Worm (Caenorhabditis elegans) whole organism, early embryonic: ENCODE results near the gene sdhb-1.

Experiments
- B0310.2 ChIP-seq: sonication (generic microtip); optimal IDR thresholded peaks from 2 replicates; lab custom pipeline; 2016; ENCODE audit warnings: mild to moderate bottlenecking, missing genetic modification characterization, missing compliant biosample characterization
- F13C5.2 ChIP-seq: sonication (generic microtip); optimal IDR thresholded peaks from 2 replicates; lab custom pipeline; 2017; ENCODE audit warnings: mild to moderate bottlenecking, missing genetic modification characterization, inconsistent platforms, missing compliant biosample characterization
- aly-1 ChIP-seq: sonication (generic microtip); optimal IDR thresholded peaks from 2 replicates; lab custom pipeline; 2016; ENCODE audit warnings: missing genetic modification characterization, missing compliant biosample characterization
- ama-1 ChIP-seq: fragments of 150-350 bp; optimal IDR thresholded peaks from 2 replicates; lab custom pipeline; 2014
- ceh-13 ChIP-seq: fragments of 200-800 bp; sonication (Bioruptor generic); optimal IDR thresholded peaks from 2 replicates; lab custom pipeline; 2018; ENCODE audit warnings: mild to moderate bottlenecking, missing genetic modification characterization, missing compliant biosample characterization
- ceh-36 ChIP-seq: sonication (generic microtip); optimal IDR thresholded peaks from 2 replicates; lab custom pipeline; 2016; ENCODE audit warnings: missing genetic modification characterization, inconsistent platforms, missing compliant biosample characterization
- ets-7 ChIP-seq: sonication (generic microtip); optimal IDR thresholded peaks from 2 replicates; lab custom pipeline; 2016; ENCODE audit warnings: missing genotype, missing genetic modification characterization, missing compliant biosample characterization
- flt-1 ChIP-seq: fragments of 200-800 bp; sonication (Bioruptor generic); IDR thresholded peaks from 2 replicates; pipeline ENCODE4 v1.3.6; 2022; ENCODE audit warnings: missing genetic modification characterization, missing compliant biosample characterization
- hmbx-1 ChIP-seq: sonication (generic microtip); optimal IDR thresholded peaks from 2 replicates; lab custom pipeline; 2016; ENCODE audit warnings: mild to moderate bottlenecking, missing genetic modification characterization, missing compliant biosample characterization
- hmg-4 ChIP-seq: fragments of 200-800 bp; sonication (Bioruptor generic); optimal IDR thresholded peaks from 2 replicates; lab custom pipeline; 2018; ENCODE audit warnings: mild to moderate bottlenecking, missing genetic modification characterization, missing compliant biosample characterization
- hnd-1 ChIP-seq: sonication (generic microtip); optimal IDR thresholded peaks from 2 replicates; lab custom pipeline; 2016; ENCODE audit warnings: missing genetic modification characterization, missing compliant biosample characterization
- pes-1 ChIP-seq: fragments of 200-800 bp; sonication (Bioruptor generic); IDR thresholded peaks from 2 replicates; pipeline ENCODE4 v1.3.6; 2022; ENCODE audit warnings: missing genetic modification reagents, missing genetic modification characterization, missing compliant biosample characterization
- scrt-1 ChIP-seq: fragments of 200-800 bp; sonication (Bioruptor generic); IDR thresholded peaks from 2 replicates; pipeline ENCODE4 v1.3.6; 2022; ENCODE audit warnings: missing genetic modification characterization, missing compliant biosample characterization
- sea-1 ChIP-seq: fragments of 200-800 bp; sonication (Bioruptor generic); conservative IDR thresholded peaks from 2 replicates; pipeline ENCODE4 v1.3.6; 2022; ENCODE audit warnings: missing genetic modification characterization, missing compliant biosample characterization
- tbx-11 ChIP-seq: fragments of 200-800 bp; sonication (Bioruptor generic); IDR thresholded peaks from 2 replicates; pipeline ENCODE4 v1.3.6; 2022; ENCODE audit warnings: missing genetic modification characterization, missing compliant biosample characterization
- tbx-37 ChIP-seq: fragments of 200-800 bp; sonication (Bioruptor generic); conservative IDR thresholded peaks from 2 replicates; pipeline ENCODE4 v1.3.6; 2022; ENCODE audit warnings: missing genetic modification reagents, missing genetic modification characterization, missing compliant biosample characterization
- tra-4 ChIP-seq: sonication (generic microtip); optimal IDR thresholded peaks from 2 replicates; lab custom pipeline; 2017; ENCODE audit warnings: missing genetic modification characterization, missing compliant biosample characterization

The sdhb-1 gene

DNA sequence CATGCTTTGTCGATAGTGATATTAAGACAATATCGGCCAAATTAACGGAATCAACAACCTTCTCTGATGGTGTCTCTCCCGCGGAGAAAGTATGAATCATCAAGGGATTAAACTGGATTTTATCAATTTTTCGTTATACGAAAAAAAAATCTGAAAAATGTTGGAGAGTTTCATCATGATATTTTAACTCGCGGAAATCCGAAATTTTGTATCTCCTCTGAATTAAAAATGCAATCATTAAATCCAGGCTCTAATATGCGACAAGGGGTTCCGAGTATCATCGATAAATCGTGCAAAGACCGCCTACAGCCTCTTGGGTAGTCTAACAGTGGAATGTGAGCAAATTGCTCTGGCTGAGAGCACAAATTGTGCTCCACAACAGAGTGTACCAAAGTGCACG lies 24.6 kb upstream of the sdhb-1 start, which contains the start of gene C06C3.10:
Gene C06C3.10, minus strand, starts transcription at position 101 of the 400 bp plus-strand sequence.
- no peak for TF ChIP-seq pes-1 (GFP tag; lab: Robert Waterston, UW)
- no peak for TF ChIP-seq B0310.2 (tag; lab: Kevin White, UChicago)
- TF ChIP-seq hmbx-1, result no peak
- no peak for TF ChIP-seq ceh-36 (tag; lab: Kevin White, UChicago)
- no peak for TF ChIP-seq ets-7 (tag; lab: Kevin White, UChicago)

DNA sequence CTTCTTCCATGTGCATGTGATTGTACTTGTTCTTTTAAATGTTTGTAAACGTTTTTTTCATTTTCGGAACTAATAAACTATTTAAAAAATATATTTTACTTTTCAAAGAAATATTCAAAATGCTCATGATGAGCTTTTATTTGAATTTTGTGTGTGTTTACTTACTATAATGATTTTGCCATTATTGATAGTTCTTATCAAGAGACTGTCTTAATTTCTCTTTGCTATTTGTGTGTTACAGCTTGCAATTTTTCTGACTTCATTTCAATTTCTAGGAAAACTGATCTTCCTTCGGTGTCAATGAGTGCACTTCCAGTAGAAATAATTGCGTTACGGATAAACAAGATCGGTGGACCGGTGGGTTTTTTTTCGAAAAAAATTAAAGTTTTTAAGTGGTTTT lies 22.3 kb upstream of the sdhb-1 start, which contains the start of gene C06C3.12:
Gene C06C3.12, plus strand, starts transcription at position 301 of the 400 bp plus-strand sequence.
- TF ChIP-seq sea-1, result no peak
- TF ChIP-seq flt-1 (GFP tag; lab: Robert Waterston, UW), result no peak
- TF ChIP-seq ceh-13 (GFP tag; lab: Kevin White, UChicago), result no peak
- no peak for TF ChIP-seq B0310.2 (tag; lab: Kevin White, UChicago)
- TF ChIP-seq scrt-1, result no peak
- TF ChIP-seq ama-1 (lab: Kevin White, UChicago), result no peak
- no peak for TF ChIP-seq ets-7 (tag; lab: Kevin White, UChicago)
- no peak for TF ChIP-seq tra-4 (tag; lab: Kevin White, UChicago)
- TF ChIP-seq hmg-4, result no peak
- no peak for TF ChIP-seq ceh-36 (tag; lab: Kevin White, UChicago)

DNA sequence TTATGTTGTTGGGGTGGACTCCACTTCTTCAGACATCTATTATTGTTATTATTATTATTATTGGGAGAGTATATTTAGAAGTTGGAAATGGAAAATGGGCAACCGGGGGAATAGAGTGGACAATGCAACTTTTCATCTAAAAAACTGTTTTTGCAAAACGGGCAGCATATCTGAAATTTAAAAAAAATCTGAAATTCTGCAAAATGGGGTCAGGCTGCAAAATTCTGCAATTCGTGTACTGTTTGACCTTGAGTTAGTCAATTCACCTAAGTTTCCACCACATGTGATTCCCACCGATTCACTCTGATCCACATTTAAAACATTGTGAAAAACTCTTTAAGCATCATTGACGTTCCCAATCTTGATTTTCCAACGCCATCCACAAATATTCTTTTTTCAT lies 20.5 kb upstream of the sdhb-1 start, which contains the start of gene C06C3.4:
Gene C06C3.4, plus strand, starts transcription at position 301 of the 400 bp plus-strand sequence.
- TF ChIP-seq scrt-1, result no peak
- TF ChIP-seq ceh-36 (tag; lab: Kevin White, UChicago), result no peak
- TF ChIP-seq hmg-4, result no peak
- TF ChIP-seq hnd-1 (tag; lab: Kevin White, UChicago), result no peak
- TF ChIP-seq flt-1 (GFP tag; lab: Robert Waterston, UW), result no peak
- no peak for TF ChIP-seq hmbx-1
- no peak for TF ChIP-seq tbx-37
- no peak for TF ChIP-seq B0310.2 (tag; lab: Kevin White, UChicago)
- TF ChIP-seq sea-1, result no peak
- TF ChIP-seq aly-1 (tag; lab: Kevin White, UChicago), result no peak
- no peak for TF ChIP-seq pes-1 (GFP tag; lab: Robert Waterston, UW)
- TF ChIP-seq tbx-11 (GFP tag; lab: Robert Waterston, UW), result no peak
- TF ChIP-seq tra-4 (tag; lab: Kevin White, UChicago), result no peak
- TF ChIP-seq F13C5.2 (tag; lab: Kevin White, UChicago), result no peak
- TF ChIP-seq ceh-13 (GFP tag; lab: Kevin White, UChicago), result no peak
- TF ChIP-seq ama-1 (lab: Kevin White, UChicago), result no peak
- no peak for TF ChIP-seq ets-7 (tag; lab: Kevin White, UChicago)

DNA sequence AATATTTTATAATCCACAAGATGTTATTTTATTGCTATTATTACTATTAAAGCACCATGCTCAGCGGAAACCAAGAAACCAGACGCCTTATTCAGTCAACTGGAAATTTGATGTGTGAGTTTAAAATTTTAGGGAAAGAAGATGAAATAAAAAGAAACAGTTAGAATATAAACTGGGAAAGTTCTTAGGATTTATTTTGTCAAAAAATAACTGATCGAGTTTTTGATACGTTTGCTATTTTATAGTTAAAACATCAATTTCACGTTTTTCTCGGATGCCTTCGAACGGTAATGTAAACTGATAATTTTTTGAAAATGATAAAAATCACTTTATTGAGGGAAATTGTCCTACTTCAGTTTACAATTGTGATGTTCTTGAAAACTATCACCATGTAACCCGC lies 19.9 kb upstream of the sdhb-1 start, which contains the start of gene C06C3.3:
Gene C06C3.3, minus strand, starts transcription at position 101 of the 400 bp plus-strand sequence.
- TF ChIP-seq scrt-1 (no peak), pes-1 (GFP tag; lab: Robert Waterston, UW) (no peak), tbx-37 (no peak), hmbx-1 (no peak), ama-1 (lab: Kevin White, UChicago) (no peak), ceh-13 (GFP tag; lab: Kevin White, UChicago) (no peak), hmg-4 (no peak), F13C5.2 (tag; lab: Kevin White, UChicago) (no peak), tbx-11 (GFP tag; lab: Robert Waterston, UW) (no peak), ets-7 (tag; lab: Kevin White, UChicago) (no peak), hnd-1 (tag; lab: Kevin White, UChicago) (no peak), sea-1 (no peak), flt-1 (GFP tag; lab: Robert Waterston, UW) (no peak), tra-4 (tag; lab: Kevin White, UChicago) (no peak), ceh-36 (tag; lab: Kevin White, UChicago) (no peak), B0310.2 (tag; lab: Kevin White, UChicago) (no peak), aly-1 (tag; lab: Kevin White, UChicago) (no peak)

DNA sequence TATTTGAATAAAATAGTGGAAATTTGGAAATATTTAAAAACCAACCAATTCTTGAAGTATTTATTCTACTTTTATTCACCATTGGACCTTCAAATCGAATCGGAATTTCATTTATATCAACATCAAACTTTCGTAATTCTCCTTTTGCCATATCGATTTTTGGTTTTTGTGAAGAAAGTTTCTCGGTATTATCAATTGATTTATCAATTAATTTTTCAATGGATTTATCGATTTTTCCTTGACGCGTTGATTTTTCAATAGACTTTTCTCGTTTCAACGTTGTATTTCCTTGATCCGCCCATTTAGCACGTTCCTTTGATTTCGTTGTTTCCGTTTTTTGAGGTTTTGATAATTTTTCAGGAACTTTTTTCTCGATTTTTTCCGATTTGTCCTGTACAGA lies 16.9 kb upstream of the sdhb-1 start:
- TF ChIP-seq flt-1 (GFP tag; lab: Robert Waterston, UW) (no peak), B0310.2 (tag; lab: Kevin White, UChicago) (no peak), pes-1 (GFP tag; lab: Robert Waterston, UW) (no peak), tbx-11 (GFP tag; lab: Robert Waterston, UW) (no peak), hnd-1 (tag; lab: Kevin White, UChicago) (no peak), F13C5.2 (tag; lab: Kevin White, UChicago) (no peak), aly-1 (tag; lab: Kevin White, UChicago) (no peak), scrt-1 (no peak), tbx-37 (no peak), sea-1 (no peak), ets-7 (tag; lab: Kevin White, UChicago) (no peak), hmg-4 (no peak), ceh-36 (tag; lab: Kevin White, UChicago) (no peak), hmbx-1 (no peak), tra-4 (tag; lab: Kevin White, UChicago) (no peak), ceh-13 (GFP tag; lab: Kevin White, UChicago) (no peak), ama-1 (lab: Kevin White, UChicago) (no peak)

DNA sequence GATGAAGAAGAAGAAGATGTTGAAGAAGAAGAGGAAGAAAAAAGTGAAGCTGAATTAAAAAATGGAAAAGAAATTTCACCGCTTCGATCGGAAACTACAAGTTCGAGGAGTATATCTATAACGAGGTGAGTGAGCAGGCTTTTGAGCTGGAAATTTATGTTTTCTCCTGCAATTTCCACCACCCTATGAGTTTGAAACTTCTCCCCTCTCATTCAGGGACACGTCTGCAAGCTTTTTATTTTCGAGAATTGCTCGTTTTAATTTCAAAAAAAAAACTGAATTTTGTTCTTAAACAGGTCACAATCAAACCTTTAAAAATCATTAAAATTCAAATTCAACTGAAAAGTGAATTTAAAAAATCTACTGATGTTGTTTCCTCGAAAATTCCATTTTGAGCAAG lies 9.7 kb upstream of the sdhb-1 start:
- no peak for TF ChIP-seq tbx-11 (GFP tag; lab: Robert Waterston, UW)
- no peak for TF ChIP-seq tbx-37
- TF ChIP-seq ceh-36 (tag; lab: Kevin White, UChicago), result no peak
- no peak for TF ChIP-seq hmbx-1
- TF ChIP-seq ama-1 (lab: Kevin White, UChicago), result no peak
- no peak for TF ChIP-seq pes-1 (GFP tag; lab: Robert Waterston, UW)
- no peak for TF ChIP-seq sea-1
- no peak for TF ChIP-seq aly-1 (tag; lab: Kevin White, UChicago)
- TF ChIP-seq hmg-4, result no peak
- TF ChIP-seq B0310.2 (tag; lab: Kevin White, UChicago), result no peak
- no peak for TF ChIP-seq scrt-1
- no peak for TF ChIP-seq tra-4 (tag; lab: Kevin White, UChicago)
- no peak for TF ChIP-seq F13C5.2 (tag; lab: Kevin White, UChicago)
- TF ChIP-seq ets-7 (tag; lab: Kevin White, UChicago), result no peak
- TF ChIP-seq ceh-13 (GFP tag; lab: Kevin White, UChicago), result no peak
- TF ChIP-seq hnd-1 (tag; lab: Kevin White, UChicago), result no peak
- TF ChIP-seq flt-1 (GFP tag; lab: Robert Waterston, UW), result no peak

DNA sequence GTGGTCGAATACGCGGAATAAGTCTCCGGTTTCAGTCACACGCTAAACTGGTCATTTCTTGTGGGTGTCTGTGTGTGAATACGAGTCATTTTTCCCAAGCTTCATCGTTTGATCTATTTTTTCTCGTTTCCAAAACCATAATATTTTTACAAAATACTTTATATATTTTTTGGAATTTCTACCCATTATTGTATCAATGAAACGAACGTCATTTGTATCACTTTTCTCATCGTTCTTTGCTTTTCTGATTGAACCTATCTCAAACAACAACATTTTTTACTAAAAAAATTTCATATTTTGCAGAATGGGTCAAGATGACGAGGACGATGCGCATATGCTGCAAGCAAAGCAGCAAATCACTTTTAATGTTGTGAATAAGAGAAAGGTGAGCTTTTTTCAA lies 5.7 kb upstream of the sdhb-1 start, which contains the start of gene mel-11:
Gene mel-11, plus strand, starts transcription at position 301 of the 400 bp plus-strand sequence.
- no peak for TF ChIP-seq ets-7 (tag; lab: Kevin White, UChicago)
